Fruit fly (Drosophila melanogaster) whole organism, wandering third instar larva: ENCODE measurements around the gene CG17404.

Experiments used
- Abd-B ChIP-seq: fragments of >200 bp; optimal IDR thresholded peaks from 2 replicates; lab custom pipeline; 2017; ENCODE audit warnings: missing biosample characterization, missing genetic modification characterization
- CG9705 ChIP-seq: fragments of 200-800 bp; sonication (Bioruptor generic); optimal IDR thresholded peaks from 2 replicates; lab custom pipeline; 2018; ENCODE audit warnings: missing biosample characterization, mild to moderate bottlenecking, missing genetic modification characterization
- CrebA ChIP-seq: fragments of 200-800 bp; sonication (Bioruptor generic); optimal IDR thresholded peaks from 2 replicates; lab custom pipeline; 2016; ENCODE audit warnings: missing biosample characterization, mild to moderate bottlenecking, missing genetic modification characterization, borderline replicate concordance
- Dfd ChIP-seq: fragments of >200 bp; optimal IDR thresholded peaks from 2 replicates; lab custom pipeline; 2017; ENCODE audit warnings: missing biosample characterization, missing genetic modification characterization
- GATAd ChIP-seq: sonication (Bioruptor generic); optimal IDR thresholded peaks from 2 replicates; lab custom pipeline; 2016; ENCODE audit warnings: missing biosample characterization, missing genetic modification characterization
- HLH106 ChIP-seq: fragments of 200-800 bp; optimal IDR thresholded peaks from 3 replicates; lab custom pipeline; 2019; ENCODE audit warnings: missing biosample characterization, mild to moderate bottlenecking, missing genetic modification characterization, moderate library complexity
- Hnf4 ChIP-seq: fragments of 200-800 bp; sonication (Bioruptor generic); optimal IDR thresholded peaks from 2 replicates; lab custom pipeline; 2016; ENCODE audit warnings: missing biosample characterization, mild to moderate bottlenecking, missing genetic modification characterization
- Hr78 ChIP-seq: fragments of >200 bp; optimal IDR thresholded peaks from 2 replicates; lab custom pipeline; 2017; ENCODE audit warnings: missing biosample characterization, missing genetic modification characterization
- Hr83 ChIP-seq: fragments of 200-300 bp; sonication (Bioruptor generic); optimal IDR thresholded peaks from 2 replicates; lab custom pipeline; 2016; ENCODE audit warnings: missing biosample characterization, mild to moderate bottlenecking, missing genetic modification characterization, moderate library complexity; ENCODE audit not compliant: poor library complexity, severe bottlenecking
- Jra ChIP-seq: sonication (Bioruptor generic); optimal IDR thresholded peaks from 2 replicates; lab custom pipeline; 2016; ENCODE audit warnings: missing biosample characterization, missing genetic modification characterization
- N ChIP-seq: fragments of >200 bp; optimal IDR thresholded peaks from 2 replicates; lab custom pipeline; 2018; ENCODE audit warnings: missing biosample characterization, missing external identifiers, missing genetic modification characterization
- OdsH ChIP-seq: fragments of 200-800 bp; sonication (Bioruptor generic); optimal IDR thresholded peaks from 2 replicates; lab custom pipeline; 2016; ENCODE audit warnings: missing biosample characterization, mild to moderate bottlenecking, missing genetic modification characterization
- Rel ChIP-seq, 2 experiments: fragments of 200-800 bp; sonication (Bioruptor generic) in 1 of 2; optimal IDR thresholded peaks; 2 replicates in 1 of 2; 3 replicates in 1 of 2; lab custom pipeline; 2016 to 2019; ENCODE audit warnings: mild to moderate bottlenecking in 2 of 2, missing biosample characterization in 2 of 2, missing genetic modification characterization in 2 of 2, moderate library complexity in 1 of 2
- Vsx2 ChIP-seq: fragments of 200-300, 225-300 bp; sonication (Bioruptor generic); optimal IDR thresholded peaks from 2 replicates; lab custom pipeline; 2018; ENCODE audit warnings: missing biosample characterization, missing genetic modification characterization; ENCODE audit not compliant: partially characterized antibody
- br ChIP-seq: fragments of 200-800 bp; sonication (Bioruptor generic); optimal IDR thresholded peaks from 2 replicates; lab custom pipeline; 2016; ENCODE audit warnings: missing biosample characterization, missing genetic modification characterization
- brk ChIP-seq: fragments of 200-800 bp; sonication (Bioruptor generic); optimal IDR thresholded peaks from 2 replicates; lab custom pipeline; 2016; ENCODE audit warnings: missing biosample characterization, mild to moderate bottlenecking, missing genetic modification characterization
- dl ChIP-seq, 2 experiments: fragments of 175-275, 200-275 bp in 1 of 2; fragments of 200-275 bp in 1 of 2; sonication (Bioruptor generic); optimal IDR thresholded peaks; lab custom pipeline; 2018; ENCODE audit warnings: mild to moderate bottlenecking in 2 of 2, missing biosample characterization in 2 of 2, missing genetic modification characterization in 2 of 2, moderate library complexity in 2 of 2; ENCODE audit not compliant: partially characterized antibody in 2 of 2, insufficient read depth in 1 of 2
- dmrt93B ChIP-seq: fragments of 200-800 bp; sonication (Bioruptor generic); optimal IDR thresholded peaks from 2 replicates; lab custom pipeline; 2018; ENCODE audit warnings: missing biosample characterization, mild to moderate bottlenecking, missing genetic modification characterization
- dsf ChIP-seq: sonication (Bioruptor generic); optimal IDR thresholded peaks from 2 replicates; lab custom pipeline; 2016; ENCODE audit warnings: missing biosample characterization, missing genetic modification characterization, borderline replicate concordance
- foxo ChIP-seq, 2 experiments: fragments of 200-800 bp; sonication (Bioruptor generic); optimal IDR thresholded peaks; 2 replicates in 1 of 2; 3 replicates in 1 of 2; lab custom pipeline; 2016 to 2017; ENCODE audit warnings: missing biosample characterization in 2 of 2, missing genetic modification characterization in 2 of 2
- fru ChIP-seq: fragments of 200-800 bp; sonication (Bioruptor generic); optimal IDR thresholded peaks from 3 replicates; lab custom pipeline; 2016; ENCODE audit warnings: missing biosample characterization, mild to moderate bottlenecking, missing genetic modification characterization
- pan ChIP-seq: fragments of >200 bp; optimal IDR thresholded peaks from 2 replicates; lab custom pipeline; 2017
- psq ChIP-seq: fragments of 200-800 bp; sonication (Bioruptor generic); optimal IDR thresholded peaks from 3 replicates; lab custom pipeline; 2017; ENCODE audit warnings: missing biosample characterization, mild to moderate bottlenecking, missing genetic modification characterization, moderate library complexity
- sage ChIP-seq: fragments of 200-800 bp; sonication (Bioruptor generic); optimal IDR thresholded peaks from 2 replicates; lab custom pipeline; 2016; ENCODE audit warnings: missing biosample characterization, mild to moderate bottlenecking, missing genetic modification characterization
- usp ChIP-seq: fragments of >200 bp; optimal IDR thresholded peaks from 2 replicates; lab custom pipeline; 2017; ENCODE audit warnings: missing biosample characterization, missing genetic modification characterization

The CG17404 gene

dm6 chr3R:12214201-12214600 is 10.6 kb downstream of the CG17404 start, which contains the start of gene CG14742:
Gene CG14742, plus strand, starts transcription at chr3R:12214501.
- no peak for TF ChIP-seq Vsx2 (GFP tag; lab: Kevin White, UChicago)
- no peak for TF ChIP-seq GATAd (GFP tag; lab: Kevin White, UChicago)
- no peak for TF ChIP-seq CrebA
- TF ChIP-seq Hr78 = no peak
- TF ChIP-seq N (GFP tag; lab: Kevin White, UChicago) = no peak
- no peak for TF ChIP-seq dsf
- TF ChIP-seq Rel (GFP tag; optimal IDR thresholded peaks at IDR 0.05; lab: Kevin White, UChicago) = no peak
- TF ChIP-seq Rel (tag; optimal IDR thresholded peaks at IDR 0.05; lab: Kevin White, UChicago) = no peak
- TF ChIP-seq Abd-B (GFP tag; lab: Kevin White, UChicago) = no peak
- no peak for TF ChIP-seq Jra (GFP tag; lab: Kevin White, UChicago)

DNA sequence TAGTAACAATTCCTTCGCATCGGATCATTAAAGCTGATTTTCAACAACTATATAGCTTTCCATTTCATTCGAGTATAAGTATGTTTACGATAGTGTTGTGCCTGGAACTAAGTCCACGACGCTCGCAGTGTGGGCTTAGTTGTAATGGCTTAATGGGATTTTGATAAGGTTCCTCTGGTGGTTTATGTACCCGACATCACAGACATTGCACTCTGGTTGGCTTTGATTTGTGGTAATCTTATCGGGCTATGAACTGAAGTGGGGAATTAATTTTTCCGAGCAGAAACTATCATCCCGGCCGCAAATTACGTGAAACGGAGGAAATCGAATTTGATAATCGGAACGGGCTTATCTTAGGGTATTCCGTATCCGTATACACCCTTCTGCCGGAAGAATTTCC is 13.3 kb downstream of the CG17404 start:
- TF ChIP-seq fru (GFP tag; lab: Kevin White, UChicago) (no peak), sage (GFP tag; lab: Kevin White, UChicago) (no peak), Jra (GFP tag; lab: Kevin White, UChicago) (no peak), psq (GFP tag; lab: Kevin White, UChicago) (no peak), dmrt93B (GFP tag; lab: Kevin White, UChicago) (no peak)

dm6 chr3R:12210260-12210659 is 14.6 kb downstream of the CG17404 start, which contains the start of gene CG4830:
Gene CG4830, minus strand, starts transcription at chr3R:12210360.
- TF ChIP-seq Abd-B (GFP tag; lab: Kevin White, UChicago) (no peak), GATAd (GFP tag; lab: Kevin White, UChicago) (no peak), Hnf4 (GFP tag; lab: Kevin White, UChicago) (no peak), Hr83 (GFP tag; lab: Kevin White, UChicago) (no peak), brk (no peak), dmrt93B (GFP tag; lab: Kevin White, UChicago) (no peak), pan (lab: Kevin White, UChicago) (no peak), CG9705 (GFP tag; lab: Kevin White, UChicago) (no peak), usp (no peak), Jra (GFP tag; lab: Kevin White, UChicago) (no peak), OdsH (GFP tag; lab: Kevin White, UChicago) (no peak)
- TF ChIP-seq, all 38 proteins: peak for 0

DNA sequence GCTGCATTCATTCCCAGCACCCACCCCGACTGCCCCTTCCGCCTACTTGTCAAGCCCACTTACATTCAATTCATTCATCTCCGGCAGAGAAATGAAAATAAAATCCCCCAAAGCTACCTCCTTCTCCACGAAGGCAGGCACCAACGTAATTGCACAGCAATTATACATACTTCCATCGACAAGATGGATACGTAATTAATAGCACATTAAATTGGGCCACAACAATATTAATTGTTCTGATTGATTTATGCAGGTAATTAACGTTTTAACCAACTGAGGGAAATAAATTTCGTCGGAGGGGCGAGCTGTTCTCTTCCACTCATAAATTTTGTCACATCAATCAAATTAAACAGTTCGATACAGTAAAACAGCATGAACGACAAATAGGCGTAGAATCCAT is 27.2 kb downstream of the CG17404 start, which contains the start of gene Adk1:
Adk1 (plus strand) TSS at position 301 of the 400 bp plus-strand sequence.
- no peak for TF ChIP-seq Hr78

- TF ChIP-seq fru (GFP tag; lab: Kevin White, UChicago) (peak; percentile 25), foxo (GFP tag; optimal IDR thresholded peaks at IDR 0.05; lab: Kevin White, UChicago) (peak in 1 of 2 experiments; percentile 43), HLH106 (tag; lab: Kevin White, UChicago) (peak; percentile 26), Rel (GFP tag; optimal IDR thresholded peaks at IDR 0.05; lab: Kevin White, UChicago) (no peak), Rel (tag; optimal IDR thresholded peaks at IDR 0.05; lab: Kevin White, UChicago) (no peak), pan (lab: Kevin White, UChicago) (no peak), Vsx2 (GFP tag; lab: Kevin White, UChicago) (no peak), dl (GFP tag; optimal IDR thresholded peaks at IDR 0.05; lab: Kevin White, UChicago; ENCODE audit: insufficient read depth in 1 of 2, partially characterized antibody in 2 of 2) (no peak)
Observed at dm6 chr3R:12196100-12196499, 28.7 kb downstream of the CG17404 start.

- TF ChIP-seq dl (GFP tag; optimal IDR thresholded peaks at IDR 0.05; lab: Kevin White, UChicago; ENCODE audit: insufficient read depth in 1 of 2, partially characterized antibody in 2 of 2) (no peak), CG9705 (GFP tag; lab: Kevin White, UChicago) (no peak), dsf (no peak), Dfd (GFP tag; lab: Kevin White, UChicago) (no peak), Hr78 (no peak), Hnf4 (GFP tag; lab: Kevin White, UChicago) (no peak), br (GFP tag; lab: Kevin White, UChicago) (no peak), Abd-B (GFP tag; lab: Kevin White, UChicago) (no peak)
- TF ChIP-seq, all 38 proteins: peak for 0
Observed at dm6 chr3R:12194911-12195310, 29.9 kb downstream of the CG17404 start, which contains the start of the genes eIF3d2 and CG43450. Gene eIF3d2, minus strand, starts transcription at chr3R:12195011. Gene CG43450, plus strand, starts transcription at chr3R:12195294.
